Fruit fly (Drosophila melanogaster): ENCODE data around the gene CG14275.
A peak's percentile ranks its signal among the peaks of the same experiment; 100 is the strongest.

Gene CG14275

dm6 chr2L:8284913-8285619, 42.2 kb upstream of the CG14275 start (continued):
- TF ChIP-seq CG10543 (GFP tag; optimal IDR thresholded peaks at IDR 0.05) (no peak), HmgZ (tag; optimal IDR thresholded peaks at IDR 0.05) (no peak), CG14965 (GFP tag; optimal IDR thresholded peaks at IDR 0.05; ENCODE audit: borderline replicate concordance) (no peak), ato (GFP tag; IDR thresholded peaks at IDR 0.05; ENCODE audit: partially characterized antibody) (no peak), Bgb (GFP tag; IDR thresholded peaks at IDR 0.05; ENCODE audit: partially characterized antibody) (no peak), Dek (tag; optimal IDR thresholded peaks at IDR 0.05) (no peak), Lim3 (GFP tag; IDR thresholded peaks at IDR 0.05) (no peak), Atf6 (GFP tag; IDR thresholded peaks at IDR 0.05) (no peak), CG9817 (tag; optimal IDR thresholded peaks at IDR 0.05) (no peak), Drgx (GFP tag; IDR thresholded peaks at IDR 0.05) (no peak), HLH3B (GFP tag; IDR thresholded peaks at IDR 0.05) (no peak), tll (GFP tag; optimal IDR thresholded peaks at IDR 0.05) (no peak), Xbp1 (GFP tag; optimal IDR thresholded peaks at IDR 0.05) (peak; percentile 35), stc (GFP tag; IDR thresholded peaks at IDR 0.05) (no peak), CG15269 (tag; optimal IDR thresholded peaks at IDR 0.05) (no peak), ac (GFP tag; optimal IDR thresholded peaks at IDR 0.05) (no peak), NC2α (GFP tag; optimal IDR thresholded peaks at IDR 0.05) (no peak), ind (GFP tag; optimal IDR thresholded peaks at IDR 0.05) (no peak), ash1 (GFP tag; optimal IDR thresholded peaks at IDR 0.05) (no peak), CG18599 (GFP tag; optimal IDR thresholded peaks at IDR 0.05) (no peak), cad (GFP tag; optimal IDR thresholded peaks at IDR 0.05) (no peak), CG15011 (GFP tag; optimal IDR thresholded peaks at IDR 0.05) (no peak), amos (GFP tag; IDR thresholded peaks at IDR 0.05; ENCODE audit: partially characterized antibody) (no peak), hbn (GFP tag; IDR thresholded peaks at IDR 0.05; ENCODE audit: partially characterized antibody) (no peak), BEAF-32 (GFP tag; optimal IDR thresholded peaks at IDR 0.05) (no peak), Camta (GFP tag; optimal IDR thresholded peaks at IDR 0.05) (no peak), abd-A (tag; optimal IDR thresholded peaks at IDR 0.05) (no peak), CG14050 (GFP tag; IDR thresholded peaks at IDR 0.05) (no peak), Trl (optimal IDR thresholded peaks at IDR 0.05) (no peak), Trl (GFP tag; optimal IDR thresholded peaks at IDR 0.05) (no peak), CG7963 (GFP tag; IDR thresholded peaks at IDR 0.05; ENCODE audit: partially characterized antibody) (no peak), ase (GFP tag; IDR thresholded peaks at IDR 0.05) (no peak), Sry-δ (GFP tag; optimal IDR thresholded peaks at IDR 0.05) (no peak), CG3407 (GFP tag; optimal IDR thresholded peaks at IDR 0.05) (peak; percentile 17), H2.0 (GFP tag; IDR thresholded peaks at IDR 0.05) (no peak), fd102C (GFP tag; optimal IDR thresholded peaks at IDR 0.05) (no peak), CG6765 (GFP tag; optimal IDR thresholded peaks at IDR 0.05) (no peak), CG11093 (GFP tag; IDR thresholded peaks at IDR 0.05) (no peak), eve (GFP tag; optimal IDR thresholded peaks at IDR 0.05) (peak in 1 of 2 experiments; percentile 80), CG7556 (GFP tag; optimal IDR thresholded peaks at IDR 0.05) (peak; percentile 22), CG14710 (tag; optimal IDR thresholded peaks at IDR 0.05) (no peak), CG10565 (GFP tag; optimal IDR thresholded peaks at IDR 0.05) (no peak), CG32772 (GFP tag; IDR thresholded peaks at IDR 0.05) (no peak), Hr39 (optimal IDR thresholded peaks at IDR 0.05) (no peak), gce (GFP tag; IDR thresholded peaks at IDR 0.05) (no peak), CG10654 (GFP tag; optimal IDR thresholded peaks at IDR 0.05) (no peak), knrl (GFP tag; IDR thresholded peaks at IDR 0.05; ENCODE audit: partially characterized antibody) (no peak), salm (tag; optimal IDR thresholded peaks at IDR 0.05) (no peak), CG17912 (GFP tag; optimal IDR thresholded peaks at IDR 0.05) (no peak), toy (GFP tag; IDR thresholded peaks at IDR 0.05) (no peak)

Measured in whole organism, embryonic.